Fruit fly (Drosophila melanogaster) whole organism, pupa: ENCODE measurements around the gene CG17931.

Experiments used
- CG10348 ChIP-seq: fragments of 200-800 bp; sonication (Bioruptor generic); IDR thresholded peaks from 2 replicates; pipeline ENCODE4 v1.3.6; 2022; ENCODE audit warnings: missing biosample characterization, missing genetic modification characterization
- CG12605 ChIP-seq: fragments of 200-800 bp; sonication (Bioruptor generic); IDR thresholded peaks from 2 replicates; pipeline ENCODE4 v1.3.6; 2022; ENCODE audit warnings: missing biosample characterization, missing genetic modification characterization
- CG13204 ChIP-seq: fragments of 200-800 bp; sonication (Bioruptor generic); optimal IDR thresholded peaks from 2 replicates; lab custom pipeline; 2018; ENCODE audit warnings: missing biosample characterization, mild to moderate bottlenecking, missing genetic modification characterization, moderate library complexity
- CG14655 ChIP-seq: fragments of 200-800 bp; sonication (Bioruptor generic); optimal IDR thresholded peaks from 3 replicates; lab custom pipeline; 2017; ENCODE audit warnings: mild to moderate bottlenecking, missing biosample characterization, missing genetic modification reagents, missing genetic modification characterization
- CG15710 ChIP-seq: fragments of 200-800 bp; sonication (Bioruptor generic); optimal IDR thresholded peaks from 2 replicates; lab custom pipeline; 2018; ENCODE audit warnings: missing biosample characterization, mild to moderate bottlenecking, missing genetic modification characterization, moderate library complexity
- CG17806 ChIP-seq: fragments of 200-800 bp; sonication (Bioruptor generic); optimal IDR thresholded peaks from 2 replicates; lab custom pipeline; 2018; ENCODE audit warnings: missing biosample characterization, mild to moderate bottlenecking, missing genetic modification characterization, moderate library complexity
- CG32121 ChIP-seq: fragments of 200-800 bp; sonication (Bioruptor generic); IDR thresholded peaks from 2 replicates; pipeline ENCODE4 v1.3.6; 2022; ENCODE audit warnings: missing biosample characterization, missing genetic modification characterization
- CG34367 ChIP-seq: fragments of 200-800 bp; sonication (Bioruptor generic); optimal IDR thresholded peaks from 2 replicates; lab custom pipeline; 2018; ENCODE audit warnings: missing biosample characterization, mild to moderate bottlenecking, missing genetic modification characterization
- CG4496 ChIP-seq: fragments of 200-800 bp; sonication (Bioruptor generic); IDR thresholded peaks from 3 replicates; pipeline ENCODE4 v1.3.6; 2022; ENCODE audit warnings: missing biosample characterization, missing genetic modification characterization
- CG8159 ChIP-seq: fragments of 200-800 bp; sonication (Bioruptor generic); optimal IDR thresholded peaks from 3 replicates; lab custom pipeline; 2018; ENCODE audit warnings: missing biosample characterization, mild to moderate bottlenecking, missing genetic modification characterization, moderate library complexity
- CG8301 ChIP-seq: fragments of 200-800 bp; sonication (Bioruptor generic); optimal IDR thresholded peaks from 2 replicates; lab custom pipeline; 2018; ENCODE audit warnings: missing biosample characterization, mild to moderate bottlenecking, missing genetic modification characterization
- CG9948 ChIP-seq: fragments of 200-800 bp; sonication (Bioruptor generic); optimal IDR thresholded peaks from 2 replicates; lab custom pipeline; 2018; ENCODE audit warnings: missing biosample characterization, mild to moderate bottlenecking, missing genetic modification characterization, moderate library complexity
- D1 ChIP-seq: fragments of 200-800 bp; sonication (Bioruptor generic); optimal IDR thresholded peaks from 2 replicates; lab custom pipeline; 2018; ENCODE audit warnings: missing biosample characterization, mild to moderate bottlenecking, missing genetic modification characterization, moderate library complexity
- EcR ChIP-seq: fragments of 200-800 bp; sonication (Bioruptor generic); optimal IDR thresholded peaks from 3 replicates; lab custom pipeline; 2019; ENCODE audit warnings: missing biosample characterization, missing genetic modification characterization, mild to moderate bottlenecking, moderate library complexity, missing genetic modification reagents
- Ets98B ChIP-seq: fragments of 200-800 bp; sonication (Bioruptor generic); IDR thresholded peaks from 2 replicates; pipeline ENCODE4 v1.3.6; 2022; ENCODE audit warnings: missing biosample characterization, missing genetic modification characterization
- Pif1A ChIP-seq: fragments of 200-800 bp; sonication (Bioruptor generic); optimal IDR thresholded peaks from 3 replicates; lab custom pipeline; 2016; ENCODE audit warnings: missing biosample characterization, missing genetic modification characterization
- Pif1B ChIP-seq: fragments of 200-800 bp; sonication (Bioruptor generic); optimal IDR thresholded peaks from 3 replicates; lab custom pipeline; 2016; ENCODE audit warnings: missing biosample characterization, missing genetic modification characterization
- Snoo ChIP-seq: fragments of 200-800 bp; sonication (Bioruptor generic); optimal IDR thresholded peaks from 3 replicates; lab custom pipeline; 2017; ENCODE audit warnings: missing biosample characterization, mild to moderate bottlenecking, missing genetic modification characterization, inconsistent platforms
- fd96Ca ChIP-seq: fragments of 200-800 bp; sonication (Bioruptor generic); IDR thresholded peaks from 3 replicates; pipeline ENCODE4 v1.3.6; 2022; ENCODE audit warnings: missing biosample characterization, missing genetic modification characterization
- gl ChIP-seq: fragments of 200-800 bp; sonication (Bioruptor generic); optimal IDR thresholded peaks from 2 replicates; lab custom pipeline; 2018; ENCODE audit warnings: missing biosample characterization, mild to moderate bottlenecking, missing genetic modification characterization
- rn ChIP-seq: fragments of 200-800 bp; sonication (Bioruptor generic); IDR thresholded peaks from 2 replicates; pipeline ENCODE4 v1.3.6; 2022; ENCODE audit warnings: missing biosample characterization, missing genetic modification characterization

Gene CG17931

dm6 chr3R:16340610-16341009 is 18.7 kb downstream of the CG17931 start:
- TF ChIP-seq Ets98B (GFP tag; lab: Robert Waterston, UW) (peak; percentile 17; the same call in 1 of the 2 replicates), CG9948 (no peak), rn (no peak), CG15710 (tag; lab: Kevin White, UChicago) (peak; percentile 4), CG13204 (GFP tag; lab: Kevin White, UChicago) (peak; percentile 30), CG4496 (0 out of 3 replicates have a peak, but pooled peaks have one; percentile 44), gl (peak; percentile 51), CG32121 (GFP tag; lab: Robert Waterston, UW) (peak; percentile 20; the same call in 1 of the 2 replicates)

dm6 chr3R:16339475-16339874 is 19.8 kb downstream of the CG17931 start, which contains the start of gene Sulf1:
Sulf1 (minus strand) TSS chr3R:16339575.
- TF ChIP-seq Ets98B (GFP tag; lab: Robert Waterston, UW) (no peak), rn (no peak), CG12605 (no peak), Pif1A (no peak), CG9948 (no peak), CG8301 (tag; lab: Kevin White, UChicago) (no peak), Snoo (tag; lab: Kevin White, UChicago) (no peak), CG32121 (GFP tag; lab: Robert Waterston, UW) (no peak), gl (no peak), CG13204 (GFP tag; lab: Kevin White, UChicago) (no peak), D1 (no peak), EcR (GFP tag; lab: Kevin White, UChicago) (no peak), CG4496 (no peak), CG15710 (tag; lab: Kevin White, UChicago) (no peak), Pif1B (no peak), CG8159 (no peak)
- TF ChIP-seq, all 21 proteins: peak for 0

- no peak for TF ChIP-seq CG13204 (GFP tag; lab: Kevin White, UChicago)
- peak; percentile 29 for TF ChIP-seq EcR (GFP tag; lab: Kevin White, UChicago)
- TF ChIP-seq Ets98B (GFP tag; lab: Robert Waterston, UW), result 0 out of 2 replicates have a peak, but pooled peaks have one; percentile 25
Observed at dm6 chr3R:16338342-16338741, 20.9 kb downstream of the CG17931 start.

DNA sequence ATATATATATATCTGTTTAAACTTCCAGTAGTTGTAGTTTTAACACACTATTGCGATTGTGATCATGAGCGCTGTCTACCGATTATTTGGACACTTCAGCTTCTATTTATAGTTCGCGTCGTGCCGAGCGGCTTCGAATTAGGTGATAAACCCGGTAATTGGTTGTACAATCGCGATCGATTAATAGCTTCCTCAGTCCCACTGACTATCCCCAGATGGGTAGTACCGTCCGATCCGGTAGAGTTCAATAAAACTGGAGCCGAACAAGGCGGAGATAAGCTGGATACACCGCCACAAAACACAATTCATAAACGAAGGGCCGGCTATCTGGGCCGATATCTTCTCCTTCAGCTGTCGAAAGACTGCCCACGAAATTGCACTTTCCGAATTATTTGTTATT is 21.4 kb downstream of the CG17931 start:
- TF ChIP-seq CG34367 (tag; lab: Kevin White, UChicago) (no peak), CG8301 (tag; lab: Kevin White, UChicago) (no peak), CG9948 (no peak), CG12605 (no peak), rn (no peak), gl (no peak), CG13204 (GFP tag; lab: Kevin White, UChicago) (no peak), Pif1B (no peak), CG10348 (GFP tag; lab: Robert Waterston, UW) (no peak)

- TF ChIP-seq CG10348 (GFP tag; lab: Robert Waterston, UW) (no peak), fd96Ca (GFP tag; lab: Robert Waterston, UW) (peak; percentile 58; the same call in 1 of the 3 replicates), D1 (no peak), CG4496 (peak; percentile 53; the same call in 2 of the 3 replicates), Pif1B (peak; percentile 73), CG34367 (tag; lab: Kevin White, UChicago) (peak; percentile 52), CG15710 (tag; lab: Kevin White, UChicago) (peak; percentile 37), CG14655 (GFP tag; lab: Kevin White, UChicago) (no peak), CG17806 (peak; percentile 76), Pif1A (peak; percentile 79), Ets98B (GFP tag; lab: Robert Waterston, UW) (0 out of 2 replicates have a peak, but pooled peaks have one; percentile 12), gl (peak; percentile 34), CG8301 (tag; lab: Kevin White, UChicago) (peak; percentile 56), EcR (GFP tag; lab: Kevin White, UChicago) (no peak), Snoo (tag; lab: Kevin White, UChicago) (peak; percentile 24), CG8159 (peak; percentile 57), CG9948 (peak; percentile 77), CG12605 (0 out of 2 replicates have a peak, but pooled peaks have one; percentile 28), CG32121 (GFP tag; lab: Robert Waterston, UW) (no peak), rn (peak; percentile 48; the same call in 1 of the 2 replicates), CG13204 (GFP tag; lab: Kevin White, UChicago) (no peak)
Observed at dm6 chr3R:16337053-16337385, 22.2 kb downstream of the CG17931 start.

- TF ChIP-seq CG4496 (0 out of 3 replicates have a peak, but pooled peaks have one; percentile 21), gl (no peak), Pif1B (peak; percentile 34), Pif1A (peak; percentile 41), CG13204 (GFP tag; lab: Kevin White, UChicago) (no peak), CG8301 (tag; lab: Kevin White, UChicago) (peak; percentile 69), Snoo (tag; lab: Kevin White, UChicago) (peak; percentile 8), CG14655 (GFP tag; lab: Kevin White, UChicago) (peak; percentile 75), CG17806 (peak; percentile 15), CG15710 (tag; lab: Kevin White, UChicago) (no peak), CG8159 (peak; percentile 33)
- TF ChIP-seq, all 21 proteins: peak for 8
Observed at dm6 chr3R:16336327-16337052, 22.8 kb downstream of the CG17931 start.
